Worm (Caenorhabditis elegans) whole organism, L3 larva: ENCODE data around the gene K06G5.1.

Experiments used
- R02D3.7 ChIP-seq: fragments of 150-350 bp; optimal IDR thresholded peaks from 2 replicates; lab custom pipeline; 2014; ENCODE audit warnings: missing biosample characterization, missing genetic modification characterization
- ZK546.5 ChIP-seq: sonication (generic microtip); optimal IDR thresholded peaks from 2 replicates; lab custom pipeline; 2017; ENCODE audit warnings: missing biosample characterization, missing genetic modification characterization
- aly-2 ChIP-seq: fragments of 150-350 bp; optimal IDR thresholded peaks from 2 replicates; lab custom pipeline; 2014; ENCODE audit warnings: missing biosample characterization, missing genetic modification characterization
- ama-1 ChIP-seq: fragments of 150-350 bp; optimal IDR thresholded peaks from 2 replicates; lab custom pipeline; 2018
- ceh-16 ChIP-seq: sonication (generic microtip); optimal IDR thresholded peaks from 2 replicates; lab custom pipeline; 2017; ENCODE audit warnings: missing biosample characterization, missing genetic modification characterization
- ceh-28 ChIP-seq: fragments of 150-350 bp; optimal IDR thresholded peaks from 2 replicates; lab custom pipeline; 2014; ENCODE audit warnings: missing biosample characterization, missing genetic modification reagents, missing genetic modification characterization
- ceh-82 ChIP-seq: fragments of 150-350 bp; optimal IDR thresholded peaks from 2 replicates; lab custom pipeline; 2014; ENCODE audit warnings: missing biosample characterization, missing genetic modification characterization
- ceh-9 ChIP-seq: sonication (generic microtip); optimal IDR thresholded peaks from 2 replicates; lab custom pipeline; 2018; ENCODE audit warnings: missing biosample characterization, missing genetic modification characterization
- daf-12 ChIP-seq: fragments of 150-350 bp; optimal IDR thresholded peaks from 2 replicates; lab custom pipeline; 2014; ENCODE audit warnings: missing biosample characterization, missing genetic modification reagents, missing genetic modification characterization
- egl-27 ChIP-seq: sonication (generic microtip); optimal IDR thresholded peaks from 4 replicates; lab custom pipeline; 2017; ENCODE audit warnings: missing biosample characterization, missing genetic modification reagents, missing genetic modification characterization
- elt-1 ChIP-seq: fragments of 150-350 bp; optimal IDR thresholded peaks from 2 replicates; lab custom pipeline; 2014; ENCODE audit warnings: missing biosample characterization, missing genetic modification characterization
- elt-2 ChIP-seq: sonication (generic microtip); optimal IDR thresholded peaks from 2 replicates; lab custom pipeline; 2016; ENCODE audit warnings: missing genetic modification reagents, mild to moderate bottlenecking, missing genetic modification characterization, missing compliant biosample characterization
- elt-3 ChIP-seq, 3 experiments: fragments of 150-350 bp in 1 of 3; sonication (generic microtip) in 2 of 3; optimal IDR thresholded peaks; 2 replicates in 2 of 3; 4 replicates in 1 of 3; lab custom pipeline; 2014 to 2017; ENCODE audit warnings: missing biosample characterization in 3 of 3, missing genetic modification characterization in 3 of 3
- eor-1 ChIP-seq, 2 experiments: fragments of 150-350 bp; optimal IDR thresholded peaks; 2 replicates each; lab custom pipeline; 2014 to 2018; ENCODE audit warnings: missing biosample characterization in 2 of 2, missing genetic modification characterization in 2 of 2
- fkh-10 ChIP-seq: sonication (generic microtip); optimal IDR thresholded peaks from 2 replicates; lab custom pipeline; 2017; ENCODE audit warnings: missing biosample characterization, missing genetic modification reagents, missing genetic modification characterization
- fkh-2 ChIP-seq: fragments of 150-350 bp; optimal IDR thresholded peaks from 2 replicates; lab custom pipeline; 2014; ENCODE audit warnings: missing biosample characterization, missing genetic modification reagents, missing genetic modification characterization
- fos-1 ChIP-seq: fragments of 150-350 bp; optimal IDR thresholded peaks from 2 replicates; lab custom pipeline; 2014; ENCODE audit warnings: missing biosample characterization, missing genetic modification characterization
- hmg-11 ChIP-seq: sonication (generic microtip); optimal IDR thresholded peaks from 2 replicates; lab custom pipeline; 2016; ENCODE audit warnings: missing genetic modification characterization, missing compliant biosample characterization
- jun-1 ChIP-seq: fragments of 150-350 bp; optimal IDR thresholded peaks from 2 replicates; lab custom pipeline; 2014; ENCODE audit warnings: missing biosample characterization, missing genetic modification reagents, missing genetic modification characterization
- lin-15B ChIP-seq: fragments of 150-350 bp; optimal IDR thresholded peaks from 2 replicates; lab custom pipeline; 2014; ENCODE audit warnings: missing biosample characterization, missing genetic modification characterization
- lin-39 ChIP-seq: fragments of 150-350 bp; optimal IDR thresholded peaks from 2 replicates; lab custom pipeline; 2018; ENCODE audit warnings: missing biosample characterization, missing genetic modification reagents, missing genetic modification characterization
- lsy-12 ChIP-seq: sonication (generic microtip); optimal IDR thresholded peaks from 2 replicates; lab custom pipeline; 2016; ENCODE audit warnings: mild to moderate bottlenecking, missing genetic modification characterization, missing compliant biosample characterization
- mdl-1 ChIP-seq: fragments of 150-350 bp; optimal IDR thresholded peaks from 2 replicates; lab custom pipeline; 2014; ENCODE audit warnings: missing biosample characterization, missing genetic modification characterization
- mml-1 ChIP-seq: fragments of 150-350 bp; sonication (generic microtip); optimal IDR thresholded peaks from 3 replicates; lab custom pipeline; 2014; ENCODE audit warnings: missing biosample characterization, missing genetic modification characterization
- nfya-1 ChIP-seq: sonication (generic microtip); optimal IDR thresholded peaks from 2 replicates; lab custom pipeline; 2017; ENCODE audit warnings: missing genetic modification characterization, mild to moderate bottlenecking, missing compliant biosample characterization, antibody characterized with exemption, moderate library complexity; ENCODE audit not compliant: insufficient read depth
- nhr-11 ChIP-seq: fragments of 150-350 bp; optimal IDR thresholded peaks from 2 replicates; lab custom pipeline; 2014; ENCODE audit warnings: missing biosample characterization, missing genetic modification characterization
- nhr-12 ChIP-seq: fragments of 150-350 bp; optimal IDR thresholded peaks from 2 replicates; lab custom pipeline; 2014; ENCODE audit warnings: missing biosample characterization, missing genetic modification characterization
- nhr-23 ChIP-seq: fragments of 150-350 bp; optimal IDR thresholded peaks from 2 replicates; lab custom pipeline; 2014; ENCODE audit warnings: missing biosample characterization, missing genetic modification reagents, missing genetic modification characterization
- nhr-237 ChIP-seq: fragments of 150-350 bp; optimal IDR thresholded peaks from 2 replicates; lab custom pipeline; 2014; ENCODE audit warnings: missing biosample characterization, missing genetic modification characterization
- nhr-25 ChIP-seq: sonication (generic microtip); optimal IDR thresholded peaks from 2 replicates; lab custom pipeline; 2017; ENCODE audit warnings: missing biosample characterization, missing genetic modification characterization
- nhr-28 ChIP-seq: fragments of 150-350 bp; optimal IDR thresholded peaks from 2 replicates; lab custom pipeline; 2014; ENCODE audit warnings: missing biosample characterization, missing genetic modification characterization
- nhr-43 ChIP-seq: sonication (generic microtip); optimal IDR thresholded peaks from 2 replicates; lab custom pipeline; 2016; ENCODE audit warnings: mild to moderate bottlenecking, missing genetic modification characterization, missing compliant biosample characterization; ENCODE audit not compliant: poor library complexity, severe bottlenecking
- nhr-67 ChIP-seq: fragments of 150-350 bp; optimal IDR thresholded peaks from 2 replicates; lab custom pipeline; 2014; ENCODE audit warnings: missing biosample characterization, missing genetic modification characterization
- nhr-76 ChIP-seq: fragments of 150-350 bp; sonication (generic microtip); optimal IDR thresholded peaks from 5 replicates; lab custom pipeline; 2014; ENCODE audit warnings: missing biosample characterization, missing genetic modification characterization
- nhr-77 ChIP-seq: fragments of 150-350 bp; optimal IDR thresholded peaks from 2 replicates; lab custom pipeline; 2014; ENCODE audit warnings: missing biosample characterization, missing genetic modification characterization
- pha-4 ChIP-seq: fragments of 150-350 bp; optimal IDR thresholded peaks from 2 replicates; lab custom pipeline; 2014; ENCODE audit warnings: missing biosample characterization, missing genetic modification reagents, missing genetic modification characterization
- pqm-1 ChIP-seq: fragments of 150-350 bp; optimal IDR thresholded peaks from 2 replicates; lab custom pipeline; 2017; ENCODE audit warnings: missing biosample characterization, missing genetic modification characterization, inconsistent platforms
- sea-2 ChIP-seq: fragments of 150-350 bp; sonication (generic microtip); optimal IDR thresholded peaks from 4 replicates; lab custom pipeline; 2014; ENCODE audit warnings: missing biosample characterization, missing genetic modification reagents, missing genetic modification characterization
- skn-1 ChIP-seq: fragments of 150-350 bp; optimal IDR thresholded peaks from 2 replicates; lab custom pipeline; 2014; ENCODE audit warnings: missing biosample characterization, missing genetic modification characterization
- snpc-4 ChIP-seq: fragments of 150-350 bp; optimal IDR thresholded peaks from 2 replicates; lab custom pipeline; 2014; ENCODE audit warnings: missing biosample characterization, missing genetic modification characterization
- tbx-2 ChIP-seq: sonication (generic microtip); optimal IDR thresholded peaks from 2 replicates; lab custom pipeline; 2016; ENCODE audit warnings: mild to moderate bottlenecking, missing genetic modification characterization, missing compliant biosample characterization
- unc-39 ChIP-seq: sonication (generic microtip); optimal IDR thresholded peaks from 4 replicates; lab custom pipeline; 2017; ENCODE audit warnings: missing biosample characterization, missing genetic modification characterization
- unc-62 ChIP-seq: fragments of 150-350 bp; sonication (generic microtip); optimal IDR thresholded peaks from 4 replicates; lab custom pipeline; 2014; ENCODE audit warnings: missing biosample characterization, missing genetic modification reagents, missing genetic modification characterization
- zag-1 ChIP-seq: fragments of 150-350 bp; optimal IDR thresholded peaks from 2 replicates; lab custom pipeline; 2014; ENCODE audit warnings: missing biosample characterization, missing genetic modification characterization
- ztf-11 ChIP-seq: fragments of 150-350 bp; optimal IDR thresholded peaks from 2 replicates; lab custom pipeline; 2014; ENCODE audit warnings: missing biosample characterization, missing genetic modification characterization
- ztf-4 ChIP-seq: fragments of 150-350 bp; optimal IDR thresholded peaks from 2 replicates; lab custom pipeline; 2014; ENCODE audit warnings: missing biosample characterization, missing genetic modification characterization

K06G5.1 gene

DNA sequence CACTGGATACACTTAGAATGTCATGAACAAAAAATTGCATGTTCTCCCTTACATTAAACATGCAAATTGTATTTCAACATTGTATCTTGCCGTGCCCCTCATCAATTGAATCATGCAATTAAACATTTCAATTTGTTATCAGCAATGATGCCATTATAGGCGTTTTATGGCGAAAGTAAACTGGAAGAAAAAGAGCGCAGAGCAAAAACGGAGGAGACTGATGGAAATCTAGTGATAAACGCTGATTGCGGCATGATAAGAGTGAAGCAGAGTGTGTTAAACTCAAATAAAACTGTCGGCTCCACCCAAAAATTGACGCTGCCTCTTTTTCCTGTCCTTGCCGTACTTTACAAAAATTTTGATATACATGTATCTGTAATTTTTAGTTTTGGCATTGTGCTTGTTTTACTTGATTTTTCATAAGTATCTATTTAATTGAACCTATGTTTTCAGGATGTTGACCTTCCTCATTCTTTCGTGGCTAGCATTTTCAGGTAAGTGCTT is at the start of gene K06G5.1:
TSS of gene K06G5.1 (plus strand) at position 454 of the 504 bp plus-strand sequence.
- peak; percentile 99 for TF ChIP-seq pqm-1 (tag; lab: Kevin White, UChicago)
- TF ChIP-seq unc-62, result no peak
- TF ChIP-seq pha-4 (tag; lab: Kevin White, UChicago), result peak; percentile 64
- no peak for TF ChIP-seq elt-1 (tag; lab: Kevin White, UChicago)
- no peak for TF ChIP-seq nhr-11 (tag; lab: Kevin White, UChicago)
- peak; percentile 72 for TF ChIP-seq jun-1 (tag; lab: Kevin White, UChicago)
- no peak for TF ChIP-seq daf-12 (tag; lab: Kevin White, UChicago)
- TF ChIP-seq ZK546.5 (tag; lab: Kevin White, UChicago), result no peak
- peak; percentile 99 for TF ChIP-seq elt-2 (tag; lab: Kevin White, UChicago)
- no peak for TF ChIP-seq fos-1 (tag; lab: Kevin White, UChicago)

ce11 chrX:14165156-14165555 is 49.6 kb upstream of the K06G5.1 start:
- no peak for TF ChIP-seq nhr-11 (tag; lab: Kevin White, UChicago)
- no peak for TF ChIP-seq ceh-28 (tag; lab: Kevin White, UChicago)
- no peak for TF ChIP-seq unc-62
- no peak for TF ChIP-seq ceh-82 (tag; lab: Kevin White, UChicago)
- no peak for TF ChIP-seq lin-39 (tag; lab: Kevin White, UChicago)
- TF ChIP-seq ztf-4 (tag; lab: Kevin White, UChicago), result no peak
- no peak for TF ChIP-seq nhr-43
- no peak for TF ChIP-seq fos-1 (tag; lab: Kevin White, UChicago)
- no peak for TF ChIP-seq R02D3.7 (tag; lab: Kevin White, UChicago)
- TF ChIP-seq aly-2 (tag; lab: Kevin White, UChicago), result no peak
- no peak for TF ChIP-seq nhr-25
- TF ChIP-seq nhr-67, result no peak

DNA sequence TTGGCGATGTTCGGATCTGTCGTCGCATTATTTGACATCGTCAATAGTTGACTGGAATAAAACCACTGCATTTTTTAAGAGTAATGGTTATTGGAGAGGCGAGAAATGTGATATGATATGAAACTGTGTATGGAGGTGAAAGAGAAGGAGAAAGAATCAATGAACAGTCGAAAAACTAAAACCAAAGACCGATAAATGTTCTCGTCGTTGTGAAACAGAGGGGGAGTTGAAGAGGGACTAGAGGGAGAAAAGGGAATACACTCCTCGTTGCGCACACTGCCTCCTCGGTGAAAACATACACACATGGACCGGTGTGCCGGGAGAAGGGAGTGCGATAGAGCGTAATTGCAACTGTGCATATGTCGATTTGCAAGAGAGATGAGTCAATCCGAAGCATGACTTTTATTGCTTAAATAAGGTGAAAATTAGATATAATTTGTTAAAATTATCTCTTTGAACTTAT is 45.2 kb upstream of the K06G5.1 start, which contains the start of gene sym-4:
TSS of gene sym-4 (minus strand) at position 51 of the 463 bp plus-strand sequence.
- TF ChIP-seq nhr-76 (tag; lab: Kevin White, UChicago), result peak; percentile 64
- TF ChIP-seq tbx-2 (tag; lab: Kevin White, UChicago), result peak; percentile 68
- peak; percentile 90 for TF ChIP-seq jun-1 (tag; lab: Kevin White, UChicago)
- peak; percentile 90 for TF ChIP-seq snpc-4
- no peak for TF ChIP-seq ZK546.5 (tag; lab: Kevin White, UChicago)
- TF ChIP-seq daf-12 (tag; lab: Kevin White, UChicago), result no peak
- TF ChIP-seq zag-1 (tag; lab: Kevin White, UChicago), result no peak
- TF ChIP-seq ceh-28 (tag; lab: Kevin White, UChicago), result peak; percentile 88
- no peak for TF ChIP-seq ztf-11 (tag; lab: Kevin White, UChicago)
- peak; percentile 94 for TF ChIP-seq nhr-43
- TF ChIP-seq R02D3.7 (tag; lab: Kevin White, UChicago), result peak; percentile 69
- TF ChIP-seq lsy-12 (tag; lab: Kevin White, UChicago), result peak; percentile 80
- no peak for TF ChIP-seq nhr-28
- peak; percentile 67 for TF ChIP-seq mdl-1 (tag; lab: Kevin White, UChicago)
- no peak for TF ChIP-seq mml-1 (tag; lab: Kevin White, UChicago)
- TF ChIP-seq ama-1 (lab: Kevin White, UChicago), result peak; percentile 69
- peak; percentile 42 for TF ChIP-seq skn-1 (tag; lab: Kevin White, UChicago)
- peak; percentile 93 for TF ChIP-seq nhr-23
- no peak for TF ChIP-seq nhr-237 (tag; lab: Kevin White, UChicago)
- TF ChIP-seq fos-1 (tag; lab: Kevin White, UChicago), result peak; percentile 63
- no peak for TF ChIP-seq nhr-12 (tag; lab: Kevin White, UChicago)
- TF ChIP-seq fkh-2 (tag; lab: Kevin White, UChicago), result no peak
- TF ChIP-seq nfya-1, result peak; percentile 91
- TF ChIP-seq lin-15B (tag; lab: Kevin White, UChicago), result peak; percentile 94
- peak in 2 of 3 experiments; percentile 47 to 85 for TF ChIP-seq elt-3 (tag; optimal IDR thresholded peaks at IDR 0.05; lab: Kevin White, UChicago)
- peak; percentile 44 for TF ChIP-seq ceh-82 (tag; lab: Kevin White, UChicago)
- peak; percentile 41 for TF ChIP-seq nhr-77
- no peak for TF ChIP-seq aly-2 (tag; lab: Kevin White, UChicago)
- TF ChIP-seq ceh-16 (tag; lab: Kevin White, UChicago), result no peak
- no peak for TF ChIP-seq sea-2 (GFP tag; lab: Kevin White, UChicago)
- TF ChIP-seq unc-62, result peak; percentile 58
- TF ChIP-seq ceh-9 (tag; lab: Kevin White, UChicago), result no peak
- peak; percentile 97 for TF ChIP-seq nhr-25
- peak; percentile 90 for TF ChIP-seq elt-2 (tag; lab: Kevin White, UChicago)
- peak; percentile 29 for TF ChIP-seq ztf-4 (tag; lab: Kevin White, UChicago)
- TF ChIP-seq eor-1 (tag; optimal IDR thresholded peaks at IDR 0.05; lab: Kevin White, UChicago), result no peak
- TF ChIP-seq pqm-1 (tag; lab: Kevin White, UChicago), result peak; percentile 96
- peak; percentile 27 for TF ChIP-seq elt-1 (tag; lab: Kevin White, UChicago)
- no peak for TF ChIP-seq nhr-67
- peak; percentile 50 for TF ChIP-seq egl-27 (tag; lab: Kevin White, UChicago)
- TF ChIP-seq fkh-10, result peak; percentile 61
- peak; percentile 90 for TF ChIP-seq lin-39 (tag; lab: Kevin White, UChicago)
- TF ChIP-seq nhr-11 (tag; lab: Kevin White, UChicago), result peak; percentile 63
- TF ChIP-seq unc-39, result no peak
- TF ChIP-seq hmg-11, result peak; percentile 96
